Fruit fly (Drosophila melanogaster) whole organism, adult: ENCODE measurements around the gene Grx1.
A peak's percentile ranks its signal among the peaks of the same experiment; 100 is the strongest.

Source experiments
- CG11617 ChIP-seq: fragments of 200-800 bp; sonication (Bioruptor generic); optimal IDR thresholded peaks from 2 replicates; lab custom pipeline; 2017; ENCODE audit warnings: mild to moderate bottlenecking, missing biosample characterization, missing genetic modification reagents, missing genetic modification characterization
- CG12768 ChIP-seq: fragments of 200-800 bp; sonication (Bioruptor generic); optimal IDR thresholded peaks from 2 replicates; lab custom pipeline; 2017; ENCODE audit warnings: missing biosample characterization, missing genetic modification characterization, mild to moderate bottlenecking, moderate library complexity, missing genetic modification reagents
- CG14711 ChIP-seq: fragments of 200-800 bp; sonication (Bioruptor generic); optimal IDR thresholded peaks from 2 replicates; lab custom pipeline; 2018; ENCODE audit warnings: missing biosample characterization, mild to moderate bottlenecking, missing genetic modification characterization, moderate library complexity
- CG1620 ChIP-seq: fragments of 200-800 bp; sonication (Bioruptor generic); optimal IDR thresholded peaks from 2 replicates; lab custom pipeline; 2016; ENCODE audit warnings: missing biosample characterization, missing genetic modification characterization
- CG33017 ChIP-seq: fragments of 200-800 bp; sonication (Bioruptor generic); optimal IDR thresholded peaks from 2 replicates; lab custom pipeline; 2018; ENCODE audit warnings: missing biosample characterization, mild to moderate bottlenecking, missing genetic modification characterization, moderate library complexity
- CG5204 ChIP-seq: fragments of 200-800 bp; sonication (Bioruptor generic); optimal IDR thresholded peaks from 2 replicates; lab custom pipeline; 2016; ENCODE audit warnings: missing biosample characterization, missing genetic modification characterization
- CG7045 ChIP-seq: fragments of 200-800 bp; sonication (Bioruptor generic); optimal IDR thresholded peaks from 2 replicates; lab custom pipeline; 2017; ENCODE audit warnings: missing biosample characterization, mild to moderate bottlenecking, missing genetic modification characterization
- CG7101 ChIP-seq: fragments of 200-800 bp; sonication (Bioruptor generic); optimal IDR thresholded peaks from 2 replicates; lab custom pipeline; 2018; ENCODE audit warnings: missing biosample characterization, mild to moderate bottlenecking, missing genetic modification characterization, moderate library complexity
- Clk ChIP-seq: fragments of 200-800 bp; sonication (Bioruptor generic); optimal IDR thresholded peaks from 2 replicates; lab custom pipeline; 2017; ENCODE audit warnings: missing biosample characterization, missing genetic modification characterization
- Crg-1 ChIP-seq: fragments of 200-800 bp; sonication (Bioruptor generic); optimal IDR thresholded peaks from 2 replicates; lab custom pipeline; 2016; ENCODE audit warnings: missing biosample characterization, missing genetic modification characterization
- Hr96 ChIP-seq: fragments of 200-800 bp; sonication (Bioruptor generic); optimal IDR thresholded peaks from 2 replicates; lab custom pipeline; 2016; ENCODE audit warnings: missing biosample characterization, missing genetic modification characterization
- Mnt ChIP-seq: fragments of 200-800 bp; sonication (Bioruptor generic); optimal IDR thresholded peaks from 2 replicates; lab custom pipeline; 2016; ENCODE audit warnings: missing biosample characterization, mild to moderate bottlenecking, missing genetic modification characterization
- bab1 ChIP-seq: fragments of 200-800 bp; sonication (Bioruptor generic); optimal IDR thresholded peaks from 3 replicates; lab custom pipeline; 2019; ENCODE audit warnings: missing biosample characterization, mild to moderate bottlenecking, missing genetic modification characterization, moderate library complexity
- cic ChIP-seq: fragments of 200-800 bp; sonication (Bioruptor generic); optimal IDR thresholded peaks from 2 replicates; lab custom pipeline; 2017; ENCODE audit warnings: missing biosample characterization, mild to moderate bottlenecking, missing genetic modification characterization, moderate library complexity
- cnc ChIP-seq, 2 experiments: fragments of >200 bp; optimal IDR thresholded peaks; 2 replicates each; lab custom pipeline; 2017
- kay ChIP-seq: fragments of 200-800 bp; sonication (Bioruptor generic); peaks from one replicate; lab custom pipeline; 2016; ENCODE audit warnings: missing biosample characterization, missing genetic modification characterization, borderline replicate concordance
- ovo ChIP-seq: fragments of 200-800 bp; sonication (Bioruptor generic); optimal IDR thresholded peaks from 2 replicates; lab custom pipeline; 2016; ENCODE audit warnings: missing biosample characterization, missing genetic modification characterization
- pad ChIP-seq: fragments of 200-800 bp; sonication (Bioruptor generic); optimal IDR thresholded peaks from 3 replicates; lab custom pipeline; 2017; ENCODE audit warnings: missing biosample characterization, missing genetic modification characterization, mild to moderate bottlenecking, moderate library complexity, missing genetic modification reagents
- tj ChIP-seq: fragments of 200-800 bp; sonication (Bioruptor generic); optimal IDR thresholded peaks from 3 replicates; lab custom pipeline; 2017; ENCODE audit warnings: missing biosample characterization, mild to moderate bottlenecking, missing genetic modification characterization, moderate library complexity
- toe ChIP-seq: fragments of 200-800 bp; sonication (Bioruptor generic); optimal IDR thresholded peaks from 2 replicates; lab custom pipeline; 2016; ENCODE audit warnings: missing biosample characterization, missing genetic modification characterization

Grx1 gene

dm6 chr3L:18840370-18841007 is 28.5 kb upstream of the Grx1 start:
- TF ChIP-seq CG33017 (tag; lab: Kevin White, UChicago) (peak; percentile 21), Clk (GFP tag; lab: Kevin White, UChicago) (no peak), pad (no peak), cnc (optimal IDR thresholded peaks at IDR 0.05; lab: Kevin White, UChicago) (no peak), CG11617 (GFP tag; lab: Kevin White, UChicago) (peak; percentile 23), ovo (GFP tag; lab: Kevin White, UChicago) (peak; percentile 4), CG1620 (GFP tag; lab: Kevin White, UChicago) (peak; percentile 48), cic (GFP tag; lab: Kevin White, UChicago) (peak; percentile 74), CG12768 (GFP tag; lab: Kevin White, UChicago) (peak; percentile 69), CG14711 (no peak), bab1 (GFP tag; lab: Kevin White, UChicago) (peak; percentile 51), tj (GFP tag; lab: Kevin White, UChicago) (peak; percentile 41), Crg-1 (peak; percentile 30), Mnt (GFP tag; lab: Kevin White, UChicago) (peak; percentile 86), toe (GFP tag; lab: Kevin White, UChicago) (no peak), CG5204 (GFP tag; lab: Kevin White, UChicago) (peak; percentile 6)

dm6 chr3L:18841269-18841668 is 27.8 kb upstream of the Grx1 start:
- TF ChIP-seq kay (GFP tag; lab: Kevin White, UChicago) (peak; percentile 66), CG11617 (GFP tag; lab: Kevin White, UChicago) (no peak), CG1620 (GFP tag; lab: Kevin White, UChicago) (no peak), cic (GFP tag; lab: Kevin White, UChicago) (peak; percentile 4), CG7045 (GFP tag; lab: Kevin White, UChicago) (no peak), CG12768 (GFP tag; lab: Kevin White, UChicago) (no peak), pad (peak; percentile 0), Clk (GFP tag; lab: Kevin White, UChicago) (no peak), CG5204 (GFP tag; lab: Kevin White, UChicago) (no peak), bab1 (GFP tag; lab: Kevin White, UChicago) (peak; percentile 2), tj (GFP tag; lab: Kevin White, UChicago) (peak; percentile 35), toe (GFP tag; lab: Kevin White, UChicago) (no peak)

- TF ChIP-seq CG11617 (GFP tag; lab: Kevin White, UChicago): no peak
- TF ChIP-seq Crg-1: no peak
- no peak for TF ChIP-seq toe (GFP tag; lab: Kevin White, UChicago)
- TF ChIP-seq Hr96 (GFP tag; lab: Kevin White, UChicago): no peak
- no peak for TF ChIP-seq cic (GFP tag; lab: Kevin White, UChicago)
- no peak for TF ChIP-seq CG33017 (tag; lab: Kevin White, UChicago)
- no peak for TF ChIP-seq pad
- no peak for TF ChIP-seq Mnt (GFP tag; lab: Kevin White, UChicago)
- no peak for TF ChIP-seq cnc (optimal IDR thresholded peaks at IDR 0.05; lab: Kevin White, UChicago)
Observed at dm6 chr3L:18842236-18842635, 26.8 kb upstream of the Grx1 start.

DNA sequence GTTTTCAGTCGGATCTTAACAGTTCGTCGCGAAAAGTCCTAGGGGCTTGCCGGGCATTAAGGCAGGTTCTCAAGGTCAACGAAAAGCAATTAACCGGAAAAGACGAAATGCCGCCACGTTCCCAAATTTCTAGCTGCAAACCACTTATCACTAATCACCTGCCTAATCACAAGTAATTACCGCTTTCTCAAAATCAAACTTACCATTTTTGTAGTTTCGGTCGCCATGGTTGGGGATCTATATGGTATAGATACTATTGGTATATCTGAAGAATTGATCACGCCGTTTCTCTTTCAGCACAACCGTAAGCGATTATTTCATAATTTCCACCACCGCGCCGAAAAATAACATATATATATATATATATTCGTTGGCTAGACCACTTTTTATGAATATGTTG is 23.2 kb upstream of the Grx1 start:
- TF ChIP-seq cic (GFP tag; lab: Kevin White, UChicago): no peak
- no peak for TF ChIP-seq CG7045 (GFP tag; lab: Kevin White, UChicago)
- no peak for TF ChIP-seq Clk (GFP tag; lab: Kevin White, UChicago)
- no peak for TF ChIP-seq kay (GFP tag; lab: Kevin White, UChicago)
- TF ChIP-seq CG1620 (GFP tag; lab: Kevin White, UChicago): no peak
- TF ChIP-seq CG33017 (tag; lab: Kevin White, UChicago): no peak
- no peak for TF ChIP-seq CG7101 (tag; lab: Kevin White, UChicago)
- no peak for TF ChIP-seq CG11617 (GFP tag; lab: Kevin White, UChicago)
- TF ChIP-seq pad: no peak
- no peak for TF ChIP-seq CG5204 (GFP tag; lab: Kevin White, UChicago)

DNA sequence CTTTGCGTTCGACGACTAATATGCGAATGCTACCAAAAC is 23.0 kb upstream of the Grx1 start, which contains the start of gene Indy:
Gene Indy (minus strand): TSS at position 35 of the 39 bp plus-strand sequence.
- no peak for TF ChIP-seq toe (GFP tag; lab: Kevin White, UChicago)
- no peak for TF ChIP-seq pad
- TF ChIP-seq CG5204 (GFP tag; lab: Kevin White, UChicago): no peak
- no peak for TF ChIP-seq CG33017 (tag; lab: Kevin White, UChicago)
- no peak for TF ChIP-seq cic (GFP tag; lab: Kevin White, UChicago)
- no peak for TF ChIP-seq tj (GFP tag; lab: Kevin White, UChicago)
- no peak for TF ChIP-seq CG1620 (GFP tag; lab: Kevin White, UChicago)
- no peak for TF ChIP-seq CG7101 (tag; lab: Kevin White, UChicago)
- TF ChIP-seq CG7045 (GFP tag; lab: Kevin White, UChicago): no peak
- no peak for TF ChIP-seq bab1 (GFP tag; lab: Kevin White, UChicago)
- TF ChIP-seq Mnt (GFP tag; lab: Kevin White, UChicago): no peak
- TF ChIP-seq Crg-1: no peak
- TF ChIP-seq ovo (GFP tag; lab: Kevin White, UChicago): no peak
- TF ChIP-seq Hr96 (GFP tag; lab: Kevin White, UChicago): no peak
- no peak for TF ChIP-seq Clk (GFP tag; lab: Kevin White, UChicago)

DNA sequence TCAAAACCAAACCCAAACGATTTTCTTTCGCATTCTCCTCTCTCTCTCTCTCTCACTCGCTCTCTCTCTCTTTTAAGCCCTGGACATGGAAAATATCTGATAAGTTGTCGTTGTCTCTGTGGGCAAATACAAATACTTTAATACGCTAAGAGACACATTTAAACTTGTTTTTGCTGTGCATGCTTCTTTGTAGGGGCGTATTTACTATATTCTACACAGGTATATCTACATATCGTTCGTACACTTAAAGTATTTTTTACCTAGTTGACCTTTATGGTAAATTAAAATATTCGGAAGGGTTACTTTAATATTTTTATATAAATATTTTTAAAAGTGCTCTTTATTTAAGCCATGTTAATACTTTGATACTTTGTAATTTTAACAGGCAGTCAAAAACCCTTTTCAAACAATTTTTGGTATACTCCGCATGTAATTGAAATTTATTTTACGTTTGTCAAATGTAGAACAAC is 22.7 kb upstream of the Grx1 start:
- TF ChIP-seq pad (peak; percentile 91), cnc (optimal IDR thresholded peaks at IDR 0.05; lab: Kevin White, UChicago) (no peak), tj (GFP tag; lab: Kevin White, UChicago) (peak; percentile 58)
